Worm (Caenorhabditis elegans) whole organism, young adult: Measurements from ENCODE around the gene F54H5.5.
A peak's percentile ranks its signal among the peaks of the same experiment; 100 is the strongest.

Experiments used
- B0336.3 ChIP-seq: fragments of 200-800 bp; sonication (Bioruptor generic); IDR thresholded peaks from 2 replicates; pipeline ENCODE4 v1.3.6; 2022; ENCODE audit warnings: missing genetic modification characterization, missing compliant biosample characterization
- C17E4.6 ChIP-seq: fragments of 200-800 bp; sonication (Bioruptor generic); IDR thresholded peaks from 2 replicates; pipeline ENCODE4 v1.3.6; 2022; ENCODE audit warnings: missing genetic modification reagents, missing genetic modification characterization, missing compliant biosample characterization
- D2030.7 ChIP-seq: fragments of 200-800 bp; sonication (Bioruptor generic); IDR thresholded peaks from 2 replicates; pipeline ENCODE4 v1.3.6; 2022; ENCODE audit warnings: missing genetic modification reagents, missing genetic modification characterization, missing compliant biosample characterization
- F10E7.11 ChIP-seq: sonication (generic microtip); optimal IDR thresholded peaks from 2 replicates; lab custom pipeline; 2017; ENCODE audit warnings: mild to moderate bottlenecking, missing genetic modification characterization, moderate library complexity, missing compliant biosample characterization
- F22D6.2 ChIP-seq: sonication (generic microtip); optimal IDR thresholded peaks from 2 replicates; lab custom pipeline; 2016; ENCODE audit warnings: mild to moderate bottlenecking, missing genetic modification characterization, missing compliant biosample characterization
- F33H1.4 ChIP-seq: fragments of 200-800 bp; sonication (Bioruptor generic); IDR thresholded peaks from 2 replicates; pipeline ENCODE4 v1.3.6; 2022; ENCODE audit warnings: missing genetic modification reagents, missing genetic modification characterization, missing compliant biosample characterization
- F52B5.7 ChIP-seq: sonication (generic microtip); optimal IDR thresholded peaks from 2 replicates; lab custom pipeline; 2016; ENCODE audit warnings: mild to moderate bottlenecking, missing genetic modification characterization, missing compliant biosample characterization
- F55B11.4 ChIP-seq: sonication (generic microtip); optimal IDR thresholded peaks from 2 replicates; lab custom pipeline; 2016; ENCODE audit warnings: missing compliant biosample characterization, missing genetic modification characterization, borderline replicate concordance; ENCODE audit not compliant: insufficient read depth
- F57C9.4 ChIP-seq: sonication (generic microtip); optimal IDR thresholded peaks from 2 replicates; lab custom pipeline; 2017; ENCODE audit warnings: mild to moderate bottlenecking, missing genetic modification characterization, missing compliant biosample characterization
- K11D2.4 ChIP-seq: fragments of 200-800 bp; sonication (Bioruptor generic); IDR thresholded peaks from 2 replicates; pipeline ENCODE4 v1.3.6; 2022; ENCODE audit warnings: missing genetic modification reagents, missing genetic modification characterization, missing compliant biosample characterization
- Y53G8AR.9 ChIP-seq: fragments of 200-800 bp; sonication (Bioruptor generic); conservative IDR thresholded peaks from 2 replicates; pipeline ENCODE4 v1.3.6; 2022; ENCODE audit warnings: missing genetic modification reagents, missing genetic modification characterization, missing compliant biosample characterization
- Y95B8A.8 ChIP-seq: fragments of 200-800 bp; sonication (Bioruptor generic); IDR thresholded peaks from 2 replicates; pipeline ENCODE4 v1.3.6; 2022; ENCODE audit warnings: missing genetic modification reagents, missing genetic modification characterization, missing compliant biosample characterization
- aptf-3 ChIP-seq: fragments of 200-800 bp; sonication (Bioruptor generic); IDR thresholded peaks from 2 replicates; pipeline ENCODE4 v1.3.6; 2022; ENCODE audit warnings: missing genetic modification characterization, missing compliant biosample characterization
- attf-5 ChIP-seq: fragments of 200-800 bp; sonication (Bioruptor generic); optimal IDR thresholded peaks from 2 replicates; lab custom pipeline; 2018; ENCODE audit warnings: mild to moderate bottlenecking, missing genetic modification characterization, missing compliant biosample characterization
- cebp-1 ChIP-seq, 2 experiments: fragments of 200-800 bp in 1 of 2; sonication (Bioruptor generic) in 1 of 2; sonication (generic microtip) in 1 of 2; IDR thresholded peaks in 1 of 2; optimal IDR thresholded peaks in 1 of 2; 2 replicates each; pipeline versions ENCODE4 v1.3.6 to Lab custom; 2017 to 2022; ENCODE audit warnings: missing compliant biosample characterization in 2 of 2, missing genetic modification characterization in 2 of 2, mild to moderate bottlenecking in 1 of 2, missing genetic modification reagents in 1 of 2, moderate library complexity in 1 of 2
- ceh-40 ChIP-seq: fragments of 200-800 bp; sonication (Bioruptor generic); IDR thresholded peaks from 2 replicates; pipeline ENCODE4 v1.3.6; 2022; ENCODE audit warnings: missing genetic modification characterization, missing compliant biosample characterization
- ceh-79 ChIP-seq: sonication (generic microtip); optimal IDR thresholded peaks from 2 replicates; lab custom pipeline; 2017; ENCODE audit warnings: mild to moderate bottlenecking, missing genetic modification characterization, missing compliant biosample characterization
- chd-7 ChIP-seq: sonication (generic microtip); optimal IDR thresholded peaks from 2 replicates; lab custom pipeline; 2016; ENCODE audit warnings: mild to moderate bottlenecking, missing genetic modification characterization, moderate library complexity, missing compliant biosample characterization
- die-1 ChIP-seq: sonication (generic microtip); optimal IDR thresholded peaks from 2 replicates; lab custom pipeline; 2016; ENCODE audit warnings: missing genotype, mild to moderate bottlenecking, missing genetic modification characterization, missing compliant biosample characterization
- dox-1 ChIP-seq: fragments of 200-800 bp; sonication (Bioruptor generic); IDR thresholded peaks from 2 replicates; pipeline ENCODE4 v1.3.6; 2022; ENCODE audit warnings: missing genetic modification reagents, missing genetic modification characterization, missing compliant biosample characterization
- dpff-1 ChIP-seq: sonication (generic microtip); optimal IDR thresholded peaks from 2 replicates; lab custom pipeline; 2017; ENCODE audit warnings: mild to moderate bottlenecking, missing genetic modification characterization, missing compliant biosample characterization
- dpl-1 ChIP-seq: fragments of 150-350 bp; optimal IDR thresholded peaks from 2 replicates; lab custom pipeline; 2014; ENCODE audit warnings: missing biosample characterization, missing genetic modification reagents, missing genetic modification characterization
- ekl-4 ChIP-seq: fragments of 200-800 bp; sonication (Bioruptor generic); IDR thresholded peaks from 2 replicates; pipeline ENCODE4 v1.3.6; 2022; ENCODE audit warnings: missing genetic modification reagents, missing genetic modification characterization, missing compliant biosample characterization
- gei-17 ChIP-seq: fragments of 200-800 bp; sonication (Bioruptor generic); optimal IDR thresholded peaks from 2 replicates; lab custom pipeline; 2018; ENCODE audit warnings: mild to moderate bottlenecking, missing genetic modification characterization, missing compliant biosample characterization
- hlh-26 ChIP-seq: fragments of 200-800 bp; sonication (Bioruptor generic); conservative IDR thresholded peaks from 2 replicates; pipeline ENCODE4 v1.3.6; 2022; ENCODE audit warnings: missing genetic modification reagents, missing genetic modification characterization, missing compliant biosample characterization
- hmg-1.2 ChIP-seq: fragments of 200-800 bp; sonication (Bioruptor generic); IDR thresholded peaks from 2 replicates; pipeline ENCODE4 v1.3.6; 2022; ENCODE audit warnings: missing genetic modification reagents, missing genetic modification characterization, missing compliant biosample characterization
- hrde-1 ChIP-seq: sonication (generic microtip); optimal IDR thresholded peaks from 2 replicates; lab custom pipeline; 2016; ENCODE audit warnings: missing genetic modification characterization, mild to moderate bottlenecking, missing compliant biosample characterization, moderate library complexity, missing genotype, missing genetic modification reagents, borderline replicate concordance
- hsf-1 ChIP-seq: fragments of 200-800 bp; sonication (Bioruptor generic); IDR thresholded peaks from 2 replicates; pipeline ENCODE4 v1.3.6; 2022; ENCODE audit warnings: missing genetic modification reagents, missing genetic modification characterization, missing compliant biosample characterization
- let-526 ChIP-seq: fragments of 200-800 bp; sonication (Bioruptor generic); IDR thresholded peaks from 2 replicates; pipeline ENCODE4 v1.3.6; 2022; ENCODE audit warnings: missing genetic modification reagents, missing genetic modification characterization, missing compliant biosample characterization
- lin-26 ChIP-seq: fragments of 200-800 bp; sonication (Bioruptor generic); IDR thresholded peaks from 2 replicates; pipeline ENCODE4 v1.3.6; 2022; ENCODE audit warnings: missing genetic modification reagents, missing genetic modification characterization, missing compliant biosample characterization
- lsl-1 ChIP-seq: fragments of 200-800 bp; sonication (Bioruptor generic); optimal IDR thresholded peaks from 2 replicates; lab custom pipeline; 2018; ENCODE audit warnings: mild to moderate bottlenecking, missing genetic modification characterization, moderate library complexity, missing compliant biosample characterization
- madf-3 ChIP-seq: fragments of 200-800 bp; sonication (Bioruptor generic); IDR thresholded peaks from 2 replicates; pipeline ENCODE4 v1.3.6; 2022; ENCODE audit warnings: missing genetic modification reagents, missing genetic modification characterization, missing compliant biosample characterization
- madf-6 ChIP-seq: fragments of 200-800 bp; sonication (Bioruptor generic); IDR thresholded peaks from 2 replicates; pipeline ENCODE4 v1.3.6; 2022; ENCODE audit warnings: missing genetic modification reagents, missing genetic modification characterization, missing compliant biosample characterization
- mcd-1 ChIP-seq: fragments of 200-800 bp; sonication (Bioruptor generic); IDR thresholded peaks from 2 replicates; pipeline ENCODE4 v1.3.6; 2022; ENCODE audit warnings: missing genetic modification reagents, missing genetic modification characterization, missing compliant biosample characterization
- mel-28 ChIP-seq: sonication (generic microtip); optimal IDR thresholded peaks from 2 replicates; lab custom pipeline; 2016; ENCODE audit warnings: borderline replicate concordance, mild to moderate bottlenecking, missing genetic modification characterization, missing compliant biosample characterization
- nfyb-1 ChIP-seq: fragments of 200-800 bp; sonication (Bioruptor generic); IDR thresholded peaks from 2 replicates; pipeline ENCODE4 v1.3.6; 2022; ENCODE audit warnings: missing genetic modification reagents, missing genetic modification characterization, missing compliant biosample characterization
- nhr-90 ChIP-seq: sonication (generic microtip); optimal IDR thresholded peaks from 2 replicates; lab custom pipeline; 2016; ENCODE audit warnings: missing genotype, mild to moderate bottlenecking, missing genetic modification characterization, missing compliant biosample characterization
- pha-4 ChIP-seq: fragments of 150-350 bp; sonication (generic microtip); optimal IDR thresholded peaks from 2 replicates; lab custom pipeline; 2014; ENCODE audit warnings: missing biosample characterization, missing genetic modification reagents, missing genetic modification characterization
- rec-8 ChIP-seq, 2 experiments: sonication (generic microtip); optimal IDR thresholded peaks; 2 replicates each; lab custom pipeline; 2016; ENCODE audit warnings: mild to moderate bottlenecking in 2 of 2, missing genetic modification characterization in 2 of 2, missing genetic modification reagents in 2 of 2, missing genotype in 2 of 2, missing biosample characterization in 1 of 2, missing compliant biosample characterization in 1 of 2, moderate library complexity in 1 of 2
- rpc-1 ChIP-seq, 2 experiments: fragments of 150-350 bp in 1 of 2; sonication (generic microtip) in 1 of 2; optimal IDR thresholded peaks; 2 replicates each; lab custom pipeline; 2014 to 2018; ENCODE audit warnings: missing biosample characterization in 1 of 2, missing genetic modification characterization in 1 of 2, missing genetic modification reagents in 1 of 2, missing genotype in 1 of 2
- sea-2 ChIP-seq: fragments of 200-800 bp; sonication (Bioruptor generic); IDR thresholded peaks from 2 replicates; pipeline ENCODE4 v1.3.6; 2022; ENCODE audit warnings: missing genetic modification characterization, missing compliant biosample characterization
- snpc-4 ChIP-seq, 5 experiments: fragments of 150-350 bp in 1 of 5; sonication (generic microtip) in 4 of 5; optimal IDR thresholded peaks; 2 replicates each; lab custom pipeline; 2014 to 2018; ENCODE audit warnings: missing genetic modification characterization in 5 of 5, missing biosample characterization in 3 of 5, antibody characterized with exemption in 2 of 5, mild to moderate bottlenecking in 2 of 5, missing compliant biosample characterization in 2 of 5, missing genotype in 2 of 5, moderate library complexity in 2 of 5, missing genetic modification reagents in 1 of 5
- unc-130 ChIP-seq: sonication (generic microtip); optimal IDR thresholded peaks from 2 replicates; lab custom pipeline; 2016; ENCODE audit warnings: missing genetic modification reagents, missing genetic modification characterization, missing compliant biosample characterization
- ztf-18 ChIP-seq: sonication (generic microtip); optimal IDR thresholded peaks from 2 replicates; lab custom pipeline; 2016; ENCODE audit warnings: missing genotype, mild to moderate bottlenecking, missing genetic modification characterization, missing compliant biosample characterization
- ztf-25 ChIP-seq: fragments of 200-800 bp; sonication (Bioruptor generic); IDR thresholded peaks from 2 replicates; pipeline ENCODE4 v1.3.6; 2022; ENCODE audit warnings: missing genetic modification reagents, missing genetic modification characterization, missing compliant biosample characterization
- ztf-28 ChIP-seq: fragments of 200-800 bp; sonication (Bioruptor generic); IDR thresholded peaks from 2 replicates; pipeline ENCODE4 v1.3.6; 2022; ENCODE audit warnings: missing genetic modification reagents, missing genetic modification characterization, missing compliant biosample characterization
- ztf-3 ChIP-seq: fragments of 200-800 bp; sonication (Bioruptor generic); optimal IDR thresholded peaks from 2 replicates; lab custom pipeline; 2018; ENCODE audit warnings: mild to moderate bottlenecking, missing genetic modification characterization, missing compliant biosample characterization

F54H5.5 gene

ce11 chrII:6591000-6591399 is 36.1 kb downstream of the F54H5.5 start:
- no peak for TF ChIP-seq unc-130 (GFP tag; lab: Kevin White, UChicago)
- no peak for TF ChIP-seq chd-7
- 0 out of 2 replicates have a peak, but pooled peaks have one; percentile 53 for TF ChIP-seq Y95B8A.8
- TF ChIP-seq ztf-28 (GFP tag; lab: Robert Waterston, UW) = no peak
- TF ChIP-seq snpc-4 (GFP tag; optimal IDR thresholded peaks at IDR 0.05; lab: Kevin White, UChicago) = no peak
- no peak for TF ChIP-seq snpc-4 (tag; optimal IDR thresholded peaks at IDR 0.05; lab: Kevin White, UChicago)
- no peak for TF ChIP-seq ztf-3 (GFP tag; lab: Kevin White, UChicago)
- no peak for TF ChIP-seq cebp-1 (GFP tag; IDR thresholded peaks at IDR 0.05; lab: Robert Waterston, UW)
- TF ChIP-seq cebp-1 (tag; optimal IDR thresholded peaks at IDR 0.05; lab: Kevin White, UChicago) = peak; percentile 46
- TF ChIP-seq hlh-26 = no peak
- no peak for TF ChIP-seq F22D6.2 (tag; lab: Kevin White, UChicago)
- peak; percentile 72; the same call in 1 of the 2 replicates for TF ChIP-seq nfyb-1 (GFP tag; lab: Robert Waterston, UW)
- no peak for TF ChIP-seq gei-17
- TF ChIP-seq rec-8 (tag; optimal IDR thresholded peaks at IDR 0.05; lab: Kevin White, UChicago) = no peak
- TF ChIP-seq hrde-1 (tag; lab: Kevin White, UChicago) = peak; percentile 26
- no peak for TF ChIP-seq rpc-1 (optimal IDR thresholded peaks at IDR 0.05; lab: Kevin White, UChicago)
- no peak for TF ChIP-seq rpc-1 (tag; optimal IDR thresholded peaks at IDR 0.05; lab: Kevin White, UChicago)
- no peak for TF ChIP-seq die-1 (tag; lab: Kevin White, UChicago)
- TF ChIP-seq F57C9.4 = no peak
- TF ChIP-seq K11D2.4 (GFP tag; lab: Robert Waterston, UW) = 0 out of 2 replicates have a peak, but pooled peaks have one; percentile 15
- peak; percentile 15 for TF ChIP-seq nhr-90
- no peak for TF ChIP-seq let-526
- TF ChIP-seq attf-5 (GFP tag; lab: Kevin White, UChicago) = no peak
- 0 out of 2 replicates have a peak, but pooled peaks have one; percentile 27 for TF ChIP-seq ekl-4 (GFP tag; lab: Robert Waterston, UW)
- peak; percentile 55; the same call in 1 of the 2 replicates for TF ChIP-seq B0336.3 (GFP tag; lab: Robert Waterston, UW)
- TF ChIP-seq F10E7.11 (tag; lab: Kevin White, UChicago) = no peak
- peak; percentile 42 for TF ChIP-seq F52B5.7 (tag; lab: Kevin White, UChicago)
- no peak for TF ChIP-seq ceh-79
- TF ChIP-seq dpff-1 (tag; lab: Kevin White, UChicago) = no peak
- TF ChIP-seq hsf-1 (GFP tag; lab: Robert Waterston, UW) = no peak
- TF ChIP-seq dpl-1 (GFP tag; lab: Kevin White, UChicago) = no peak
- no peak for TF ChIP-seq aptf-3 (GFP tag; lab: Robert Waterston, UW)
- no peak for TF ChIP-seq D2030.7 (GFP tag; lab: Robert Waterston, UW)
- no peak for TF ChIP-seq pha-4 (tag; lab: Kevin White, UChicago)
- TF ChIP-seq C17E4.6 (GFP tag; lab: Robert Waterston, UW) = no peak
- TF ChIP-seq F33H1.4 (GFP tag; lab: Robert Waterston, UW) = no peak
- no peak for TF ChIP-seq lin-26 (GFP tag; lab: Robert Waterston, UW)
- TF ChIP-seq mel-28 (tag; lab: Kevin White, UChicago) = no peak
- TF ChIP-seq madf-3 (GFP tag; lab: Robert Waterston, UW) = no peak
- no peak for TF ChIP-seq ceh-40 (GFP tag; lab: Robert Waterston, UW)
- 0 out of 2 replicates have a peak, but pooled peaks have one; percentile 9 for TF ChIP-seq dox-1 (GFP tag; lab: Robert Waterston, UW)
- 0 out of 2 replicates have a peak, but pooled peaks have one; percentile 33 for TF ChIP-seq madf-6 (GFP tag; lab: Robert Waterston, UW)
- no peak for TF ChIP-seq sea-2 (GFP tag; lab: Robert Waterston, UW)
- peak; percentile 21; the same call in 1 of the 2 replicates for TF ChIP-seq hmg-1.2 (GFP tag; lab: Robert Waterston, UW)
- TF ChIP-seq lsl-1 (GFP tag; lab: Kevin White, UChicago) = no peak
- no peak for TF ChIP-seq mcd-1 (GFP tag; lab: Robert Waterston, UW)
- TF ChIP-seq ztf-25 = no peak
- TF ChIP-seq Y53G8AR.9 (GFP tag; lab: Robert Waterston, UW) = no peak
- TF ChIP-seq F55B11.4 (tag; lab: Kevin White, UChicago) = no peak
- TF ChIP-seq ztf-18 = no peak
